Worm (Caenorhabditis elegans) whole organism, L4 larva: Measurements from ENCODE around the gene srpa-68.

ENCODE experiments used
- D1046.2 ChIP-seq: fragments of 200-800 bp; sonication (Bioruptor generic); IDR thresholded peaks from 2 replicates; pipeline ENCODE4 v1.3.6; 2022; ENCODE audit warnings: missing genetic modification characterization, missing compliant biosample characterization
- F26F4.8 ChIP-seq: fragments of 200-800 bp; sonication (Bioruptor generic); conservative IDR thresholded peaks from 2 replicates; pipeline ENCODE4 v1.3.6; 2022; ENCODE audit warnings: missing genetic modification characterization, missing compliant biosample characterization
- F37D6.2 ChIP-seq: sonication (generic microtip); optimal IDR thresholded peaks from 2 replicates; lab custom pipeline; 2016; ENCODE audit warnings: mild to moderate bottlenecking, missing genetic modification characterization, missing compliant biosample characterization
- F44E2.7 ChIP-seq: fragments of 200-800 bp; sonication (Bioruptor generic); IDR thresholded peaks from 2 replicates; pipeline ENCODE4 v2.1.2; 2022; ENCODE audit warnings: missing genetic modification characterization, missing compliant biosample characterization
- Y48G9A.11 ChIP-seq: fragments of 200-800 bp; sonication (Bioruptor generic); IDR thresholded peaks from 2 replicates; pipeline ENCODE4 v1.3.6; 2022; ENCODE audit warnings: missing genetic modification reagents, missing genetic modification characterization, missing compliant biosample characterization
- aha-1 ChIP-seq: fragments of 150-350 bp; peaks from one replicate; lab custom pipeline; 2014; ENCODE audit warnings: missing biosample characterization, missing genetic modification characterization
- attf-4 ChIP-seq: sonication (generic microtip); optimal IDR thresholded peaks from 3 replicates; lab custom pipeline; 2017; ENCODE audit warnings: missing biosample characterization, missing genetic modification characterization
- ceh-32 ChIP-seq: sonication (generic microtip); optimal IDR thresholded peaks from 2 replicates; lab custom pipeline; 2016; ENCODE audit warnings: mild to moderate bottlenecking, missing genetic modification characterization, missing compliant biosample characterization; ENCODE audit not compliant: poor library complexity
- ceh-44 ChIP-seq: fragments of 200-800 bp; sonication (Bioruptor generic); IDR thresholded peaks from 2 replicates; pipeline ENCODE4 v1.3.6; 2022; ENCODE audit warnings: missing genetic modification reagents, missing genetic modification characterization, missing compliant biosample characterization
- ces-1 ChIP-seq: fragments of 150-350 bp; sonication (generic microtip); optimal IDR thresholded peaks from 4 replicates; lab custom pipeline; 2014; ENCODE audit warnings: missing biosample characterization, missing genetic modification reagents, missing genetic modification characterization
- daf-19 ChIP-seq: fragments of 200-800 bp; sonication (Bioruptor generic); conservative IDR thresholded peaks from 2 replicates; pipeline ENCODE4 v1.3.6; 2022; ENCODE audit warnings: missing genetic modification characterization, missing compliant biosample characterization
- dmd-6 ChIP-seq: fragments of 200-800 bp; sonication (Bioruptor generic); IDR thresholded peaks from 2 replicates; pipeline ENCODE4 v1.3.6; 2022; ENCODE audit warnings: missing genetic modification reagents, missing genetic modification characterization, missing compliant biosample characterization
- duxl-1 ChIP-seq: sonication (generic microtip); optimal IDR thresholded peaks from 2 replicates; lab custom pipeline; 2016; ENCODE audit warnings: mild to moderate bottlenecking, missing genetic modification characterization, moderate library complexity, missing compliant biosample characterization; ENCODE audit not compliant: poor library complexity
- dve-1 ChIP-seq: sonication (generic microtip); optimal IDR thresholded peaks from 2 replicates; lab custom pipeline; 2017; ENCODE audit warnings: antibody characterized with exemption, mild to moderate bottlenecking, missing genetic modification characterization, missing compliant biosample characterization; ENCODE audit not compliant: insufficient read depth
- fkh-10 ChIP-seq: fragments of 150-350 bp; optimal IDR thresholded peaks from 2 replicates; lab custom pipeline; 2014; ENCODE audit warnings: missing biosample characterization, missing genetic modification reagents, missing genetic modification characterization
- hif-1 ChIP-seq, 2 experiments: sonication (generic microtip); optimal IDR thresholded peaks; 2 replicates each; lab custom pipeline; 2016 to 2017; ENCODE audit warnings: missing compliant biosample characterization in 2 of 2, missing genetic modification characterization in 2 of 2, missing genetic modification reagents in 2 of 2, missing genotype in 2 of 2, mild to moderate bottlenecking in 1 of 2
- lin-29 ChIP-seq: fragments of 200-800 bp; sonication (Bioruptor generic); IDR thresholded peaks from 2 replicates; pipeline ENCODE4 v1.3.6; 2022; ENCODE audit warnings: missing genetic modification reagents, missing genetic modification characterization, missing compliant biosample characterization
- lin-38 ChIP-seq: fragments of 200-800 bp; sonication (Bioruptor generic); IDR thresholded peaks from 2 replicates; pipeline ENCODE4 v1.3.6; 2022; ENCODE audit warnings: missing genetic modification reagents, missing genetic modification characterization, missing compliant biosample characterization
- lin-39 ChIP-seq: fragments of 150-350 bp; optimal IDR thresholded peaks from 2 replicates; lab custom pipeline; 2014; ENCODE audit warnings: missing biosample characterization, missing genetic modification reagents, missing genetic modification characterization
- lsy-2 ChIP-seq, 2 experiments: fragments of 150-350 bp in 1 of 2; sonication (generic microtip) in 1 of 2; optimal IDR thresholded peaks; 2 replicates each; lab custom pipeline; 2014 to 2017; ENCODE audit warnings: missing biosample characterization in 2 of 2, missing genetic modification characterization in 2 of 2
- mep-1 ChIP-seq: fragments of 150-350 bp; sonication (generic microtip); optimal IDR thresholded peaks from 3 replicates; lab custom pipeline; 2014; ENCODE audit warnings: missing biosample characterization, missing genetic modification characterization
- mes-2 ChIP-seq: sonication (generic microtip); optimal IDR thresholded peaks from 2 replicates; lab custom pipeline; 2016; ENCODE audit warnings: missing genotype, mild to moderate bottlenecking, missing genetic modification characterization, missing compliant biosample characterization; ENCODE audit not compliant: poor library complexity, severe bottlenecking
- mxl-3 ChIP-seq: fragments of 200-800 bp; sonication (Bioruptor generic); optimal IDR thresholded peaks from 2 replicates; lab custom pipeline; 2018; ENCODE audit warnings: mild to moderate bottlenecking, missing genetic modification characterization, missing compliant biosample characterization
- nhr-102 ChIP-seq: sonication (generic microtip); optimal IDR thresholded peaks from 2 replicates; lab custom pipeline; 2016; ENCODE audit warnings: mild to moderate bottlenecking, missing genetic modification characterization, moderate library complexity, missing compliant biosample characterization
- nhr-111 ChIP-seq: fragments of 200-800 bp; sonication (Bioruptor generic); optimal IDR thresholded peaks from 2 replicates; lab custom pipeline; 2018; ENCODE audit warnings: mild to moderate bottlenecking, missing genetic modification characterization, missing compliant biosample characterization
- nhr-237 ChIP-seq: sonication (generic microtip); optimal IDR thresholded peaks from 2 replicates; lab custom pipeline; 2017; ENCODE audit warnings: missing biosample characterization, missing genetic modification characterization
- nhr-48 ChIP-seq: sonication (generic microtip); optimal IDR thresholded peaks from 2 replicates; lab custom pipeline; 2016; ENCODE audit warnings: mild to moderate bottlenecking, missing genetic modification characterization, missing compliant biosample characterization
- pha-4 ChIP-seq, 2 experiments: fragments of 150-350 bp in 1 of 2; fragments of 200-800 bp in 1 of 2; sonication (Bioruptor generic) in 1 of 2; IDR thresholded peaks in 1 of 2; optimal IDR thresholded peaks in 1 of 2; 2 replicates each; pipeline versions ENCODE4 v1.3.6 to Lab custom; 2014 to 2022; ENCODE audit warnings: missing genetic modification characterization in 2 of 2, missing genetic modification reagents in 2 of 2, missing biosample characterization in 1 of 2, missing compliant biosample characterization in 1 of 2
- rbr-2 ChIP-seq: sonication (generic microtip); optimal IDR thresholded peaks from 2 replicates; lab custom pipeline; 2016; ENCODE audit warnings: missing genotype, missing genetic modification characterization, missing compliant biosample characterization
- set-16 ChIP-seq: fragments of 200-800 bp; sonication (Bioruptor generic); IDR thresholded peaks from 2 replicates; pipeline ENCODE4 v1.3.6; 2022; ENCODE audit warnings: missing genetic modification reagents, missing genetic modification characterization, missing compliant biosample characterization
- snpc-1.2 ChIP-seq: fragments of 200-800 bp; sonication (Bioruptor generic); IDR thresholded peaks from 2 replicates; pipeline ENCODE4 v1.3.6; 2022; ENCODE audit warnings: missing genetic modification reagents, missing genetic modification characterization, missing compliant biosample characterization
- snpc-4 ChIP-seq: fragments of 150-350 bp; optimal IDR thresholded peaks from 2 replicates; lab custom pipeline; 2014; ENCODE audit warnings: missing biosample characterization, missing genetic modification characterization
- spr-3 ChIP-seq: fragments of 200-800 bp; sonication (Bioruptor generic); optimal IDR thresholded peaks from 2 replicates; lab custom pipeline; 2018; ENCODE audit warnings: mild to moderate bottlenecking, missing genetic modification characterization, missing compliant biosample characterization
- unc-62 ChIP-seq, 3 experiments: fragments of 150-350 bp in 1 of 3; sonication (generic microtip); optimal IDR thresholded peaks in 2 of 3; peaks in 1 of 3; 1 replicate in 1 of 3; 2 replicates in 2 of 3; lab custom pipeline; 2014 to 2017; ENCODE audit warnings: missing biosample characterization in 3 of 3, missing genetic modification characterization in 3 of 3, missing genetic modification reagents in 3 of 3, missing genotype in 1 of 3
- vab-7 ChIP-seq: fragments of 200-800 bp; sonication (Bioruptor generic); IDR thresholded peaks from 2 replicates; pipeline ENCODE4 v1.3.6; 2022; ENCODE audit warnings: missing genetic modification reagents, missing genetic modification characterization, missing compliant biosample characterization
- zfp-3 ChIP-seq: fragments of 200-800 bp; sonication (Bioruptor generic); conservative IDR thresholded peaks from 2 replicates; pipeline ENCODE4 v1.3.6; 2022; ENCODE audit warnings: missing genetic modification reagents, missing genetic modification characterization, missing compliant biosample characterization

The srpa-68 gene

DNA sequence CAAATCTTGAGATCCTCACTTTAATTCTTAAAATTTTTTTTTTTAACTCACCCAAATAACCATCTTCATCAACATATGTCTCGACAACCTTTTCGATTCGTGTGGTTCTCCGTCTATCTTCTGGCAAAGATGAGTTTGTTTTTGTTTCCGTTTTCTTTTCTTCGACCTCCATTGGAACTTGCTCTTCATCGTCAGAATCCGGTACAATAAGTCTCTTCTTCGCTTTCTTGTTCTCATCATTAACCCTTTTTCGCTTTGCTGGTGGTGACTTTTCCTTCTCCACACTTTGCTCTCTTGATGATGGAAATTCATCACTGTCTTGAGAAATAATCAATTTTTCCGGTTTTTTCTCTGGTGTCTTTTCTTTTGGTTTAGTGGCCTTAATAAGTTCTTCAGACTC is 24.6 kb upstream of the srpa-68 start:
- peak; percentile 49 for TF ChIP-seq aha-1 (tag; lab: Kevin White, UChicago)
- no peak for TF ChIP-seq zfp-3 (GFP tag; lab: Robert Waterston, UW)
- no peak for TF ChIP-seq spr-3 (GFP tag; lab: Kevin White, UChicago)
- peak in 1 of 2 experiments; percentile 98 for TF ChIP-seq unc-62 (GFP tag; optimal IDR thresholded peaks at IDR 0.05 in 1 of 2; lab: Kevin White, UChicago)
- no peak for TF ChIP-seq unc-62 (tag; optimal IDR thresholded peaks at IDR 0.05; lab: Kevin White, UChicago)
- no peak for TF ChIP-seq daf-19 (GFP tag; lab: Robert Waterston, UW)

DNA sequence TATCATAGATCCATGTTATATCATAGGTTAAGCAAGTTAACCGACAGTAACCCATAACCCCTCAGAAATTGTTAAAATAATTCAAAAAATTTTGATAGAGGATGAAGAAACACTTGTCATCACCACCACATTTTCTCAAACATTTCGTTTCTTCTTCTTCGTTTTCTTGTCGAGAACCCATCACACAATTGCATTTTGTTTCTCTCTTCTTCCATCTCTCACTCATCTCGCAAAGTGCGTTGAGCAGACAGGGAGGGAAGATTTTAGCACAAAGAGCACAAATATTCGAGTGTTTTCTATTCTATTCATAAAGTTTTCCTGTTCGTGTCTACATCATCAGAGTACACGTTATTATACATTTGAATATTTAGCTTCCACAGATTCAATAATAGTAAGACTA is 23.0 kb upstream of the srpa-68 start:
- TF ChIP-seq lsy-2 (tag; optimal IDR thresholded peaks at IDR 0.05; lab: Kevin White, UChicago) (peak in 1 of 2 experiments; percentile 34), lin-39 (no peak), ces-1 (GFP tag; lab: Kevin White, UChicago) (peak; percentile 18), unc-62 (GFP tag; optimal IDR thresholded peaks at IDR 0.05 in 1 of 2; lab: Kevin White, UChicago) (peak in 1 of 2 experiments; percentile 20), unc-62 (tag; optimal IDR thresholded peaks at IDR 0.05; lab: Kevin White, UChicago) (no peak), lin-38 (GFP tag; lab: Robert Waterston, UW) (0 out of 2 replicates have a peak, but pooled peaks have one; percentile 23), fkh-10 (peak; percentile 50), F37D6.2 (tag; lab: Kevin White, UChicago) (no peak)

DNA sequence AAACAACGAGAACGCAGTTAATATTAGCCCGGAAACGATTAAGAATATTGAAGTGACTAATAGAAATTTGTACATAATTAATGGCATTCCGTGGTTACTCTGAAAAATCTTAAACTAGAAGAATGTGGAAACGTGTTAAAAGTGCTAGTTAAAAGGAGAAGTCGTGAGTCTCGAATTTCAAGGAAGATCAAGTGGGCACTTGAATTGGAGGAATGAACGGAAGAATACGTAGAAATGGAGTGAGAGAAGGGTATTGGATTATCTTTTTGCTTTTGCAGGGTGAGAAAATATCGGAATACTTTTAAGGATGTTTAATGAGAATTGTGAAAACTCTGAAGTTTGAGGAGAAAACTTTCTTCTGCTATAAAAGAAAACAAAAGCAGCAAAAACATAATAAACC is 18.8 kb upstream of the srpa-68 start, which contains the start of gene hpo-30:
hpo-30 (minus strand) TSS at position 101 of the 400 bp plus-strand sequence.
- no peak for TF ChIP-seq set-16 (GFP tag; lab: Robert Waterston, UW)
- no peak for TF ChIP-seq mes-2 (tag; lab: Kevin White, UChicago)
- no peak for TF ChIP-seq lin-39
- no peak for TF ChIP-seq attf-4 (tag; lab: Kevin White, UChicago)
- no peak for TF ChIP-seq F37D6.2 (tag; lab: Kevin White, UChicago)

DNA sequence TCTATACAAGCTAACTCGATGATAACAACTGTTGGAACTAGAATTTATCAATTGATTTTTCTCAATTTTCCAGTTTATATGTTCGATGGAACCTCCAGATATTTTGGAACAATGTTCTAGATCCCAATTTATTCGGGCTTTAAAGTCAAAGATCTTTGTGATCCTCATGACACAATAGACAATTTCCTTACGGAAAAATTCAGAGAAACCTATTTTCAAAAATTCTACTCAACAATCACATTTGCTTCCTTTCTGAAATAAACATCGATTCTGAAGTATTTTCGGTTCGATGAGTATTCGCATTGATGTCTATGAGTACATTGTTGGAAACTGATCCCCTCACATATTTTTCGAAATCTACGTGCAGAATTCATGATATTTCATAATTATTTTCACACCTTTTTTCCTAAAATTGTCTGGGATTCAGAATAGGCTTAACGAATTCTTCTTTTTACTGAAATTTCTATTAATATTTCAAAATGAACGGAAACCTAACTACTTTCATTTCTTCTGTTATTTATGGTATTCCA is 15.6 kb upstream of the srpa-68 start, which contains the start of gene srg-45:
srg-45 (plus strand) TSS at position 480 of the 530 bp plus-strand sequence.
- TF ChIP-seq mep-1 (tag; lab: Kevin White, UChicago) (peak; percentile 31), unc-62 (GFP tag; optimal IDR thresholded peaks at IDR 0.05 in 1 of 2; lab: Kevin White, UChicago) (peak in 1 of 2 experiments; percentile 48), unc-62 (tag; optimal IDR thresholded peaks at IDR 0.05; lab: Kevin White, UChicago) (no peak), Y48G9A.11 (no peak), zfp-3 (GFP tag; lab: Robert Waterston, UW) (0 out of 2 replicates have a peak, but pooled peaks have one; percentile 47), nhr-111 (no peak), aha-1 (tag; lab: Kevin White, UChicago) (peak; percentile 69)
- TF ChIP-seq, all 104 proteins: peak for 4

DNA sequence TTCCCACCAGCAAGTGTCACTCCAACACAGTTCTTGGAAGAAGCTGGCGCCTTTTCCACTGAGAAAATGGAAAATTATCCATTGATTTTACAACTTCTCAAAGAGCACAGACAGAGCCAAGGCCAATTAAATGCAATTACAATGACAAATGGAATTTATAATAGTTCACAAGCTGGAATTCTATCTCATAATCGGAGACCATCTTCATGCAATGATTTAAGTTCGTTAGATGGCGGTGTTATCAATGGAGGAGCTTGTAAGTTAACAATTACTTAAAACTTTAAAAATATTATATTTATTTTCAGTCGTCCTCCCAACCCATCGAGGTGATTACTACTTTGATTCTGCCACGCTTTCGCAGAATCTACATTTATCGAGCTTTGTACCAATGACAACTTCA is 14.2 kb upstream of the srpa-68 start:
- TF ChIP-seq F44E2.7 (GFP tag; lab: Robert Waterston, UW), result no peak
- TF ChIP-seq dmd-6 (GFP tag; lab: Robert Waterston, UW), result no peak
- no peak for TF ChIP-seq snpc-4 (tag; lab: Kevin White, UChicago)
- no peak for TF ChIP-seq dve-1 (tag; lab: Kevin White, UChicago)
- no peak for TF ChIP-seq Y48G9A.11
- TF ChIP-seq mxl-3 (GFP tag; lab: Kevin White, UChicago), result no peak
- no peak for TF ChIP-seq ceh-44

DNA sequence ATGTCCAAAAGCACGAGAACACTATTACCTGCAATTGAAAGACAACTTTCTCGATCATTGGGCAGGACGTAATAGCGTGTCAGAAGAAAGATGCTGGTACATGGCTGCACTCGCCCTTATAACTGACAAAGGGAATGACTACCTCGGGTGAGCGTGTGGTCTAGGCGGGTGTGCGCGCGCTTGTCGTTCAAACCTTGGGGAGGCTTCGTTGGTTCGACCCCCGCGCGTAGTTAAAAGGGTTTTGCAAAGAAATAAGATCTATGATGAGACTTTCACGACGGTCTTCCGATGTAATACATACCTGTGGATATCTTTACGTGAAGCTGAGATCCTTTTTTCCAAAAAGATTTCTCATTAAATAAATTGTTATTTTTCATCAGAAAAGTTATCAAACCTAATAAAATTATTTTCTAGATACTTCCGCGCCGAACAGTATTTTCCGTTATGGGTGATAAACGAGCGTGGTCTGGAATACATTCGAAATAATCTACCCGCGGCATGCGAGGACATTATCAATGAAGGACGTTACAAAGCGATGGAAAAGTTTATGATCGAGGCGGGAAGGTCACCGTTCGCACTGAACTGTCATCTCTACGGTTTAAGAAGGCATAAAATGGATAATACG is 12.1 kb upstream of the srpa-68 start:
- TF ChIP-seq nhr-48 (tag; lab: Kevin White, UChicago), result peak; percentile 93
- TF ChIP-seq vab-7 (GFP tag; lab: Robert Waterston, UW), result peak; percentile 99
- peak; percentile 99 for TF ChIP-seq pha-4 (GFP tag; IDR thresholded peaks at IDR 0.05; lab: Robert Waterston, UW)
- no peak for TF ChIP-seq pha-4 (tag; optimal IDR thresholded peaks at IDR 0.05; lab: Kevin White, UChicago)
- TF ChIP-seq D1046.2, result peak; percentile 97
- TF ChIP-seq F37D6.2 (tag; lab: Kevin White, UChicago), result peak; percentile 89
- no peak for TF ChIP-seq nhr-237 (tag; lab: Kevin White, UChicago)
- TF ChIP-seq ceh-32 (tag; lab: Kevin White, UChicago), result peak; percentile 85
- peak; percentile 95 for TF ChIP-seq nhr-102
- peak; percentile 94 for TF ChIP-seq rbr-2 (tag; lab: Kevin White, UChicago)
- peak; percentile 100 for TF ChIP-seq F26F4.8 (GFP tag; lab: Robert Waterston, UW)
- peak; percentile 94 for TF ChIP-seq lin-29 (GFP tag; lab: Robert Waterston, UW)
- TF ChIP-seq snpc-1.2, result peak; percentile 97
- peak; percentile 97 for TF ChIP-seq duxl-1
- peak; percentile 84 for TF ChIP-seq set-16 (GFP tag; lab: Robert Waterston, UW)
- peak; percentile 76 to 81 for TF ChIP-seq hif-1 (tag; optimal IDR thresholded peaks at IDR 0.05; lab: Kevin White, UChicago)
- TF ChIP-seq F44E2.7 (GFP tag; lab: Robert Waterston, UW), result peak; percentile 100
